Fruit fly (Drosophila melanogaster): Measurements from ENCODE around the gene CG31709.
A peak's percentile ranks its signal among the peaks of the same experiment; 100 is the strongest.

The CG31709 gene

DNA sequence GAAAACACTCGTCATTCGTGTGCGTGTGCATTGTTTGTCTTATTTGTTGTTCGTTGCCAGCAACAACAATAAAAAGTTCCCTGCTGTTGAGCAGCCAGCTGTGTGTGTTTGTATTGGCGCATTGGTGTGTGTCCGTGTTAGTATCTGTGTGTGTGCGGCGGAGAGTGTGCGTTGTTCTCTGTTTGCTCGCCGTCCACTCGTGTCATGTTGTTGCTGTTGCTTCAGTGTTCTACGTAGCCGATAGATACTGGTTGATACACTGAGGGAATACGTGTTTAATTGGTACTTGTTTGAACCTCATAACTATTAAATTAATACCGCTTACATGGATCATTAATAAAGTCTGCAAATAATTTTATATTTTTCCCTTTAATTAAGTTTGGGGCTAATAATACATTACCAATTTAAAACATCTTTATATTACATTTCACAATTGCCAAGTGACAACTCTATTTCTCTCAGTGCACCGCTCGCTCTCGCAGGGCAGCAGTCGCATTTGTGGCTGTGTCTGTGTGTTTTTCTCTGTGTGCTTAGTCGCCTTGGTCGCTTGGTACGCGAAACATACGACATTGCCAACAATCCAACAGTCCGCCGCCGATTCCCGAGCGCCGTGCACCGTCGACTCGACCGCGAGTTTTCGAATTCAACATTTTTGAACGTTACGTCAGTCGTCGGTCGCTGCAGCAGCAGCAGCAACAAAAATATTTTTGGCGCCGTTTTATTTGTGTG, 10.9 kb downstream of the CG31709 start, which contains the start of gene brwl (continued):
- TF ChIP-seq CG13424 (tag; optimal IDR thresholded peaks at IDR 0.05) (peak; percentile 99), caup (GFP tag; optimal IDR thresholded peaks at IDR 0.05; ENCODE audit: severe bottlenecking) (peak; percentile 98), Ets97D (GFP tag; optimal IDR thresholded peaks at IDR 0.05) (peak; percentile 90), CG2116 (GFP tag; optimal IDR thresholded peaks at IDR 0.05) (peak; percentile 90), CG6254 (GFP tag; optimal IDR thresholded peaks at IDR 0.05) (peak; percentile 97), ewg (GFP tag; optimal IDR thresholded peaks at IDR 0.05) (peak; percentile 97), ssp (GFP tag; IDR thresholded peaks at IDR 0.05) (peak; percentile 94), dysf (GFP tag; IDR thresholded peaks at IDR 0.05) (peak; percentile 99), tx (GFP tag; optimal IDR thresholded peaks at IDR 0.05) (peak; percentile 97), CG8924 (tag; optimal IDR thresholded peaks at IDR 0.05) (peak; percentile 99), CG34224 (GFP tag; IDR thresholded peaks at IDR 0.05; ENCODE audit: partially characterized antibody) (no peak), usp (GFP tag; optimal IDR thresholded peaks at IDR 0.05) (no peak), CG4282 (GFP tag; optimal IDR thresholded peaks at IDR 0.05) (peak; percentile 91), CG8944 (GFP tag; optimal IDR thresholded peaks at IDR 0.05) (peak; percentile 97), CG12155 (GFP tag; optimal IDR thresholded peaks at IDR 0.05) (peak; percentile 98), aop (GFP tag; IDR thresholded peaks at IDR 0.05) (peak; percentile 59; the same call in 1 of the 2 replicates), HmgD (GFP tag; optimal IDR thresholded peaks at IDR 0.05) (peak; percentile 95), en (GFP tag; optimal IDR thresholded peaks at IDR 0.05) (peak; percentile 98), CG7271 (tag; optimal IDR thresholded peaks at IDR 0.05) (peak; percentile 97), CG2889 (GFP tag; IDR thresholded peaks at IDR 0.05) (peak; percentile 97), Hr39 (optimal IDR thresholded peaks at IDR 0.05) (no peak), CG17186 (GFP tag; optimal IDR thresholded peaks at IDR 0.05) (peak; percentile 92), CoRest (tag; optimal IDR thresholded peaks at IDR 0.05) (peak; percentile 99), cas (GFP tag; IDR thresholded peaks at IDR 0.05) (peak; percentile 95), Meics (GFP tag; optimal IDR thresholded peaks at IDR 0.05) (peak; percentile 99), HmgZ (tag; optimal IDR thresholded peaks at IDR 0.05) (peak; percentile 99), CG9932 (GFP tag; IDR thresholded peaks at IDR 0.05) (peak; percentile 96), HLH54F (GFP tag; optimal IDR thresholded peaks at IDR 0.05) (peak; percentile 97), MESR4 (GFP tag; optimal IDR thresholded peaks at IDR 0.05) (peak; percentile 72), stc (GFP tag; IDR thresholded peaks at IDR 0.05) (peak; percentile 99), CG11398 (GFP tag; optimal IDR thresholded peaks at IDR 0.05) (peak; percentile 98), fd96Cb (tag; optimal IDR thresholded peaks at IDR 0.05) (peak; percentile 99), Gsc (GFP tag; IDR thresholded peaks at IDR 0.05) (peak; percentile 95), pan (optimal IDR thresholded peaks at IDR 0.05) (no peak), pan (GFP tag; optimal IDR thresholded peaks at IDR 0.05 in 1 of 2, IDR thresholded peaks at IDR 0.05 in 1 of 2) (peak in 1 of 2 experiments; percentile 98), Sry-β (GFP tag; optimal IDR thresholded peaks at IDR 0.05) (peak; percentile 71), CG6689 (GFP tag; IDR thresholded peaks at IDR 0.05) (peak; percentile 98), row (GFP tag; IDR thresholded peaks at IDR 0.05) (peak; percentile 100), sens-2 (GFP tag; IDR thresholded peaks at IDR 0.05) (peak; percentile 95), scrt (GFP tag; optimal IDR thresholded peaks at IDR 0.05) (peak; percentile 98), CG12219 (GFP tag; optimal IDR thresholded peaks at IDR 0.05) (peak; percentile 98), CG17829 (tag; optimal IDR thresholded peaks at IDR 0.05) (peak; percentile 99), Chrac-16 (GFP tag; optimal IDR thresholded peaks at IDR 0.05) (peak; percentile 99), slp2 (GFP tag; optimal IDR thresholded peaks at IDR 0.05) (peak; percentile 98), CG17912 (GFP tag; optimal IDR thresholded peaks at IDR 0.05) (peak; percentile 83), CG2875 (GFP tag; optimal IDR thresholded peaks at IDR 0.05) (peak; percentile 99), CG10543 (GFP tag; optimal IDR thresholded peaks at IDR 0.05) (peak; percentile 99), vfl (GFP tag; optimal IDR thresholded peaks at IDR 0.05) (peak; percentile 96), CG6791 (GFP tag; IDR thresholded peaks at IDR 0.05; ENCODE audit: partially characterized antibody) (no peak), CG31365 (tag; optimal IDR thresholded peaks at IDR 0.05) (peak; percentile 90)

Data from whole organism, embryonic.